Fruit fly (Drosophila melanogaster): ENCODE measurements around the gene CG7655.

Gene CG7655

dm6 chr3R:17653879-17654278 is 28.6 kb upstream of the CG7655 start:
- no peak for TF ChIP-seq D (optimal IDR thresholded peaks at IDR 0.05)
- TF ChIP-seq D (GFP tag; optimal IDR thresholded peaks at IDR 0.05) = no peak
- TF ChIP-seq pros (GFP tag; optimal IDR thresholded peaks at IDR 0.05) = peak; percentile 70
- peak in 1 of 2 experiments; percentile 46 for TF ChIP-seq Trl (optimal IDR thresholded peaks at IDR 0.05)
- TF ChIP-seq Trl (GFP tag; optimal IDR thresholded peaks at IDR 0.05) = no peak
- TF ChIP-seq Doc3 (GFP tag; IDR thresholded peaks at IDR 0.05; ENCODE audit: partially characterized antibody) = no peak
- no peak for TF ChIP-seq Dip3 (GFP tag; optimal IDR thresholded peaks at IDR 0.05)
- TF ChIP-seq Nf-YC (tag; optimal IDR thresholded peaks at IDR 0.05) = peak; percentile 13
- peak; percentile 80 for TF ChIP-seq Deaf1 (tag; optimal IDR thresholded peaks at IDR 0.05)

dm6 chr3R:17655040-17655439 is 27.4 kb upstream of the CG7655 start:
- TF ChIP-seq Poxn (GFP tag; IDR thresholded peaks at IDR 0.05) (no peak), CG17385 (GFP tag; optimal IDR thresholded peaks at IDR 0.05) (peak; percentile 57), Bdp1 (GFP tag; optimal IDR thresholded peaks at IDR 0.05) (no peak), cg (GFP tag; optimal IDR thresholded peaks at IDR 0.05) (peak; percentile 48), CG2202 (tag; optimal IDR thresholded peaks at IDR 0.05) (peak; percentile 65), CG1233 (GFP tag; optimal IDR thresholded peaks at IDR 0.05) (peak; percentile 61), crol (GFP tag; IDR thresholded peaks at IDR 0.05) (no peak), BEAF-32 (GFP tag; optimal IDR thresholded peaks at IDR 0.05) (no peak), Hand (GFP tag; optimal IDR thresholded peaks at IDR 0.05) (no peak), CG11695 (GFP tag; IDR thresholded peaks at IDR 0.05) (no peak), CkIIα-i1 (GFP tag; IDR thresholded peaks at IDR 0.05) (no peak), peb (GFP tag; IDR thresholded peaks at IDR 0.05) (no peak), Aef1 (GFP tag; IDR thresholded peaks at IDR 0.05) (no peak), CG2875 (GFP tag; optimal IDR thresholded peaks at IDR 0.05) (peak; percentile 50), CG1792 (GFP tag; optimal IDR thresholded peaks at IDR 0.05) (no peak), CG6689 (GFP tag; IDR thresholded peaks at IDR 0.05) (no peak), CG13424 (tag; optimal IDR thresholded peaks at IDR 0.05) (no peak), ranshi (GFP tag; IDR thresholded peaks at IDR 0.05) (peak; percentile 16; the same call in 1 of the 2 replicates), gcm2 (GFP tag; optimal IDR thresholded peaks at IDR 0.05) (no peak), CG6272 (GFP tag; IDR thresholded peaks at IDR 0.05) (no peak), oc (tag; optimal IDR thresholded peaks at IDR 0.05) (no peak), corto (GFP tag; optimal IDR thresholded peaks at IDR 0.05) (no peak), sens (GFP tag) (peak; percentile 79), ci (GFP tag; IDR thresholded peaks at IDR 0.05) (peak; percentile 89), maf-S (GFP tag; optimal IDR thresholded peaks at IDR 0.05) (no peak), CG17186 (GFP tag; optimal IDR thresholded peaks at IDR 0.05) (no peak), Stat92E (GFP tag; optimal IDR thresholded peaks at IDR 0.05) (no peak), unc-4 (GFP tag; IDR thresholded peaks at IDR 0.05; ENCODE audit: partially characterized antibody) (no peak), CG6854 (GFP tag; optimal IDR thresholded peaks at IDR 0.05) (no peak), Sry-δ (GFP tag; optimal IDR thresholded peaks at IDR 0.05) (no peak), CG7839 (tag; optimal IDR thresholded peaks at IDR 0.05) (no peak), CG7928 (GFP tag; optimal IDR thresholded peaks at IDR 0.05) (no peak), CG4730 (GFP tag; IDR thresholded peaks at IDR 0.05) (no peak), NC2α (GFP tag; optimal IDR thresholded peaks at IDR 0.05) (no peak), hb (GFP tag; IDR thresholded peaks at IDR 0.05; ENCODE audit: partially characterized antibody) (no peak), CG13287 (GFP tag; IDR thresholded peaks at IDR 0.05; ENCODE audit: partially characterized antibody) (no peak), bowl (GFP tag; IDR thresholded peaks at IDR 0.05) (no peak), CG9609 (GFP tag; optimal IDR thresholded peaks at IDR 0.05) (no peak), CG42726 (GFP tag; IDR thresholded peaks at IDR 0.05; ENCODE audit: partially characterized antibody) (no peak), dimm (GFP tag; IDR thresholded peaks at IDR 0.05) (0 out of 2 replicates have a peak, but pooled peaks have one; percentile 13), ssp (GFP tag; IDR thresholded peaks at IDR 0.05) (no peak), CG18619 (GFP tag; optimal IDR thresholded peaks at IDR 0.05) (no peak)
